Fruit fly (Drosophila melanogaster) whole organism, embryonic: ENCODE measurements around the gene CG4914.

ENCODE experiments used
- Blimp-1 ChIP-seq: fragments of 200-800 bp; sonication (Bioruptor generic); optimal IDR thresholded peaks from 3 replicates; lab custom pipeline; 2018; ENCODE audit warnings: missing biosample characterization, missing genetic modification characterization, mild to moderate bottlenecking, moderate library complexity, missing genetic modification reagents
- CG10565 ChIP-seq: fragments of 200-800 bp; sonication (Bioruptor generic); optimal IDR thresholded peaks from 3 replicates; lab custom pipeline; 2016; ENCODE audit warnings: missing biosample characterization, mild to moderate bottlenecking, missing genetic modification characterization
- CG12236 ChIP-seq: fragments of 200-800 bp; sonication (Bioruptor generic); optimal IDR thresholded peaks from 2 replicates; lab custom pipeline; 2016; ENCODE audit warnings: missing biosample characterization, missing genetic modification characterization
- CG14667 ChIP-seq: fragments of 200-800 bp; sonication (Bioruptor generic); IDR thresholded peaks from 2 replicates; pipeline ENCODE4 v1.3.6; 2022; ENCODE audit warnings: missing biosample characterization, missing genetic modification characterization
- CG1529 ChIP-seq: fragments of 200-800 bp; sonication (Bioruptor generic); optimal IDR thresholded peaks from 3 replicates; lab custom pipeline; 2018; ENCODE audit warnings: missing biosample characterization, missing genetic modification characterization
- CG15479 ChIP-seq: fragments of 200-800 bp; sonication (Bioruptor generic); optimal IDR thresholded peaks from 3 replicates; lab custom pipeline; 2019; ENCODE audit warnings: missing biosample characterization, mild to moderate bottlenecking, missing genetic modification characterization, moderate library complexity
- CG1603 ChIP-seq: fragments of 200-800 bp; sonication (Bioruptor generic); optimal IDR thresholded peaks from 2 replicates; lab custom pipeline; 2019; ENCODE audit warnings: missing biosample characterization, mild to moderate bottlenecking, missing genetic modification characterization, moderate library complexity
- CG17186 ChIP-seq: fragments of 200-800 bp; sonication (Bioruptor generic); optimal IDR thresholded peaks from 3 replicates; lab custom pipeline; 2017; ENCODE audit warnings: missing biosample characterization, missing genetic modification reagents, missing genetic modification characterization
- CG17359 ChIP-seq: fragments of 200-800 bp; sonication (Bioruptor generic); optimal IDR thresholded peaks from 3 replicates; lab custom pipeline; 2018; ENCODE audit warnings: missing biosample characterization, mild to moderate bottlenecking, missing genetic modification characterization, moderate library complexity
- CG17612 ChIP-seq: fragments of 200-800 bp; sonication (Bioruptor generic); IDR thresholded peaks from 2 replicates; pipeline ENCODE4 v1.3.6; 2022; ENCODE audit warnings: missing biosample characterization, missing genetic modification characterization
- CG1832 ChIP-seq: fragments of 200-800 bp; sonication (Bioruptor generic); optimal IDR thresholded peaks from 2 replicates; lab custom pipeline; 2017; ENCODE audit warnings: missing biosample characterization, mild to moderate bottlenecking, missing genetic modification characterization, inconsistent platforms
- CG5180 ChIP-seq: fragments of 200-800 bp; sonication (Bioruptor generic); optimal IDR thresholded peaks from 3 replicates; lab custom pipeline; 2017; ENCODE audit warnings: missing biosample characterization, missing genetic modification characterization, mild to moderate bottlenecking, moderate library complexity, missing genetic modification reagents
- CG6254 ChIP-seq: fragments of 200-800 bp; sonication (Bioruptor generic); optimal IDR thresholded peaks from 3 replicates; lab custom pipeline; 2017; ENCODE audit warnings: mild to moderate bottlenecking, missing biosample characterization, missing genetic modification reagents, missing genetic modification characterization
- CG6791 ChIP-seq: fragments of 200-800 bp; sonication (Bioruptor generic); IDR thresholded peaks from 3 replicates; pipeline ENCODE4 v1.3.6; 2022; ENCODE audit warnings: missing biosample characterization, missing genetic modification characterization; ENCODE audit not compliant: partially characterized antibody
- CG6813 ChIP-seq: fragments of 200-800 bp; sonication (Bioruptor generic); optimal IDR thresholded peaks from 2 replicates; lab custom pipeline; 2017; ENCODE audit warnings: missing biosample characterization, missing genetic modification characterization, mild to moderate bottlenecking, moderate library complexity, missing genetic modification reagents
- CG6854 ChIP-seq: fragments of 200-800 bp; sonication (Bioruptor generic); optimal IDR thresholded peaks from 3 replicates; lab custom pipeline; 2017; ENCODE audit warnings: missing biosample characterization, mild to moderate bottlenecking, missing genetic modification characterization
- CG7839 ChIP-seq: fragments of 200-800 bp; sonication (Bioruptor generic); optimal IDR thresholded peaks from 3 replicates; lab custom pipeline; 2018; ENCODE audit warnings: missing biosample characterization, mild to moderate bottlenecking, missing genetic modification characterization, moderate library complexity
- CG7928 ChIP-seq: fragments of 200-800 bp; sonication (Bioruptor generic); optimal IDR thresholded peaks from 2 replicates; lab custom pipeline; 2017; ENCODE audit warnings: missing biosample characterization, mild to moderate bottlenecking, missing genetic modification characterization
- CG7987 ChIP-seq: fragments of 200-800 bp; sonication (Bioruptor generic); optimal IDR thresholded peaks from 2 replicates; lab custom pipeline; 2018; ENCODE audit warnings: missing biosample characterization, mild to moderate bottlenecking, missing genetic modification characterization, moderate library complexity
- CG8281 ChIP-seq: fragments of 200-800 bp; sonication (Bioruptor generic); optimal IDR thresholded peaks from 2 replicates; lab custom pipeline; 2018; ENCODE audit warnings: missing biosample characterization, mild to moderate bottlenecking, missing genetic modification characterization, moderate library complexity
- CG9727 ChIP-seq: fragments of 200-800 bp; sonication (Bioruptor generic); optimal IDR thresholded peaks from 3 replicates; lab custom pipeline; 2017; ENCODE audit warnings: missing biosample characterization, mild to moderate bottlenecking, missing genetic modification characterization
- Doc2 ChIP-seq: fragments of 200-800 bp; sonication (Bioruptor generic); IDR thresholded peaks from 2 replicates; pipeline ENCODE4 v1.3.6; 2022; ENCODE audit warnings: missing biosample characterization, missing genetic modification characterization
- Hr51 ChIP-seq, 2 experiments: fragments of 200-800 bp; sonication (Bioruptor generic); optimal IDR thresholded peaks; 2 replicates in 1 of 2; 3 replicates in 1 of 2; lab custom pipeline; 2016 to 2018; ENCODE audit warnings: missing biosample characterization in 2 of 2, missing genetic modification characterization in 2 of 2, mild to moderate bottlenecking in 1 of 2, moderate library complexity in 1 of 2
- Lhr ChIP-seq: fragments of 200-800 bp; sonication (Bioruptor generic); optimal IDR thresholded peaks from 3 replicates; lab custom pipeline; 2017; ENCODE audit warnings: mild to moderate bottlenecking, missing biosample characterization, missing genetic modification reagents, missing genetic modification characterization
- MTF-1 ChIP-seq: fragments of 200-800 bp; sonication (Bioruptor generic); optimal IDR thresholded peaks from 2 replicates; lab custom pipeline; 2018; ENCODE audit warnings: missing biosample characterization, mild to moderate bottlenecking, missing genetic modification characterization, borderline replicate concordance
- Max ChIP-seq: fragments of 200-800 bp; sonication (Bioruptor generic); optimal IDR thresholded peaks from 2 replicates; lab custom pipeline; 2016; ENCODE audit warnings: missing biosample characterization, mild to moderate bottlenecking, missing genetic modification characterization
- Meics ChIP-seq: fragments of 200-800 bp; sonication (Bioruptor generic); optimal IDR thresholded peaks from 2 replicates; lab custom pipeline; 2017; ENCODE audit warnings: missing biosample characterization, mild to moderate bottlenecking, missing genetic modification characterization
- NC2β ChIP-seq: fragments of 200-800 bp; sonication (Bioruptor generic); optimal IDR thresholded peaks from 2 replicates; lab custom pipeline; 2016; ENCODE audit warnings: missing biosample characterization, missing genetic modification characterization
- PHDP ChIP-seq: fragments of 200-800 bp; sonication (Bioruptor generic); optimal IDR thresholded peaks from 3 replicates; lab custom pipeline; 2018; ENCODE audit warnings: missing biosample characterization, mild to moderate bottlenecking, missing genetic modification characterization, moderate library complexity
- Sox102F ChIP-seq: fragments of 200-800 bp; sonication (Bioruptor generic); optimal IDR thresholded peaks from 2 replicates; lab custom pipeline; 2018; ENCODE audit warnings: missing biosample characterization, mild to moderate bottlenecking, missing genetic modification characterization, moderate library complexity
- br ChIP-seq: fragments of >200 bp; optimal IDR thresholded peaks from 2 replicates; lab custom pipeline; 2017
- caup ChIP-seq: fragments of 200-800 bp; sonication (Bioruptor generic); optimal IDR thresholded peaks from 3 replicates; lab custom pipeline; 2017; ENCODE audit warnings: missing biosample characterization, mild to moderate bottlenecking, missing genetic modification characterization, moderate library complexity; ENCODE audit not compliant: severe bottlenecking
- chm ChIP-seq: fragments of 200-800 bp; sonication (Bioruptor generic); IDR thresholded peaks from 2 replicates; pipeline ENCODE4 v1.3.6; 2022; ENCODE audit warnings: missing biosample characterization, missing genetic modification characterization
- chn ChIP-seq: fragments of 200-800 bp; sonication (Bioruptor generic); optimal IDR thresholded peaks from 2 replicates; lab custom pipeline; 2016; ENCODE audit warnings: missing biosample characterization, missing genetic modification characterization
- ci ChIP-seq: fragments of 200-800 bp; sonication (Bioruptor generic); IDR thresholded peaks from 3 replicates; pipeline ENCODE4 v1.3.6; 2022; ENCODE audit warnings: missing biosample characterization, missing genetic modification characterization
- corto ChIP-seq: fragments of 200-800 bp; sonication (Bioruptor generic); optimal IDR thresholded peaks from 2 replicates; lab custom pipeline; 2016; ENCODE audit warnings: missing biosample characterization, mild to moderate bottlenecking, missing genetic modification characterization, moderate library complexity
- eve ChIP-seq, 2 experiments: fragments of >200 bp; optimal IDR thresholded peaks; 2 replicates each; lab custom pipeline; 2017; ENCODE audit warnings: missing biosample characterization in 2 of 2, missing genetic modification characterization in 2 of 2
- eyg ChIP-seq: fragments of 200-800 bp; sonication (Bioruptor generic); optimal IDR thresholded peaks from 3 replicates; lab custom pipeline; 2016; ENCODE audit warnings: missing biosample characterization, missing genetic modification characterization
- hb ChIP-seq: fragments of 200-800 bp; sonication (Bioruptor generic); IDR thresholded peaks from 3 replicates; pipeline ENCODE4 v1.3.6; 2022; ENCODE audit warnings: missing biosample characterization, missing genetic modification characterization; ENCODE audit not compliant: partially characterized antibody
- otp ChIP-seq: fragments of 200-800 bp; sonication (Bioruptor generic); IDR thresholded peaks from 3 replicates; pipeline ENCODE4, ENCODE4 v1.3.6; 2022; ENCODE audit warnings: missing biosample characterization, missing genetic modification characterization
- row ChIP-seq: fragments of 200-800 bp; sonication (Bioruptor generic); IDR thresholded peaks from 3 replicates; pipeline ENCODE4 v1.3.6; 2022; ENCODE audit warnings: missing biosample characterization, missing genetic modification characterization
- sim ChIP-seq: fragments of 200-800 bp; sonication (Bioruptor generic); IDR thresholded peaks from 2 replicates; pipeline ENCODE4 v1.3.6; 2022; ENCODE audit warnings: missing biosample characterization, missing genetic modification characterization
- so ChIP-seq: fragments of 200-800 bp; sonication (Bioruptor generic); IDR thresholded peaks from 3 replicates; pipeline ENCODE4 v1.3.6; 2022; ENCODE audit warnings: missing biosample characterization, missing genetic modification characterization
- tio ChIP-seq: fragments of 200-800 bp; sonication (Bioruptor generic); optimal IDR thresholded peaks from 2 replicates; lab custom pipeline; 2017; ENCODE audit warnings: missing biosample characterization, missing genetic modification characterization, inconsistent platforms
- tx ChIP-seq: fragments of 200-800 bp; sonication (Bioruptor generic); optimal IDR thresholded peaks from 2 replicates; lab custom pipeline; 2016; ENCODE audit warnings: missing biosample characterization, missing genetic modification characterization
- vvl ChIP-seq: fragments of 200-800 bp; sonication (Bioruptor generic); IDR thresholded peaks from 2 replicates; pipeline ENCODE4 v1.3.6; 2022; ENCODE audit warnings: missing biosample characterization, missing genetic modification characterization
- zf30C ChIP-seq: fragments of 200-800 bp; sonication (Bioruptor generic); optimal IDR thresholded peaks from 3 replicates; lab custom pipeline; 2018; ENCODE audit warnings: missing biosample characterization, mild to moderate bottlenecking, missing genetic modification characterization
- zfh1 ChIP-seq: fragments of 200-800 bp; sonication (Bioruptor generic); IDR thresholded peaks from 3 replicates; pipeline ENCODE4 v1.3.6; 2022; ENCODE audit warnings: missing biosample characterization, missing genetic modification characterization

The CG4914 gene

DNA sequence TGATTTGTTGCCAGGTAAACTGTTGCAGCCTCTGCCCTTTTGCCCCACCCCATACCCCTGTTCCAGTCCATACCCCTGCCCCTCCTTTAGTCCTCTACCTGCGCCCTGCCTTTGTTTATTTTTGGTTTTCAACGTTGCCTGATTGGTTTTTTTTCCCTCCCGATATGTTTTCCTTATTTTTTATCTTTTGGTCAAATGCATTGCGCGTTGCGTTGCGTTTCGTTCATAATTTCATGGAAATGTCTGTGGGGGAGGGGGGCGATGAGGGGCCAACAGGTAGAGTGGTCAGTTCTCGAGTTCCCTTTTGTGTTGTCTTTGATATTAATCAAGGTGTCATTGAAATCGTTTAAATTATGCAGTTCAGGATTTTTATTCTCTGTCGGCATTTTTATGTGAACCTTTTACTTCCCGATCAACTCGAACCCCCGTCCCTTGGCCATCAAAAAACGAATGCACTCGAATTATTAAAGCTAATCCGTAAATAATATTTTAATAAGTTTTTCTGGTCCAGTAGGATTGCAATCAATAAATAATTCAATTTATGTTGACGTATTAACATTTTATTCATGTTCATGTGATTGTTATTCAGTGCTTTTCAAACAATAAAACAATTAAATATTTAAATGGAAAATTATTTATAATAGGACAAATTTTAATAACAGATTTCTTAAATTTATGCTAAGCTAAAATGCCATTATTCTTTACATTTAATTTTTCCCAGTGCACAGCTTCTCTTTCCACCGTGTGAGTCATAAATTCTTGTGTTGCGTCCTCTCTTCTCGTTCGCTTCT lies 43.0 kb downstream of the CG4914 start (continued):
- TF ChIP-seq CG17612 = no peak
- peak; percentile 5 for TF ChIP-seq CG5180 (GFP tag; lab: Kevin White, UChicago)
- peak; percentile 54 for TF ChIP-seq vvl (GFP tag; lab: Robert Waterston, UW)
- TF ChIP-seq Max (GFP tag; lab: Kevin White, UChicago) = peak; percentile 4
- TF ChIP-seq CG17359 = peak; percentile 51
- no peak for TF ChIP-seq CG12236
- TF ChIP-seq CG1832 (GFP tag; lab: Kevin White, UChicago) = no peak
- no peak for TF ChIP-seq CG10565 (GFP tag; lab: Kevin White, UChicago)
- TF ChIP-seq Sox102F (GFP tag; lab: Kevin White, UChicago) = peak; percentile 64
- TF ChIP-seq CG7928 = no peak
- TF ChIP-seq CG15479 (GFP tag; lab: Kevin White, UChicago) = peak; percentile 95
- no peak for TF ChIP-seq hb (GFP tag; lab: Robert Waterston, UW)
- peak; percentile 95 for TF ChIP-seq CG9727 (GFP tag; lab: Kevin White, UChicago)
- TF ChIP-seq CG7987 (GFP tag; lab: Kevin White, UChicago) = no peak
- TF ChIP-seq so (GFP tag; lab: Robert Waterston, UW) = 0 out of 3 replicates have a peak, but pooled peaks have one; percentile 38
- peak; percentile 59 for TF ChIP-seq row
- peak in 1 of 2 experiments; percentile 70 for TF ChIP-seq eve (GFP tag; optimal IDR thresholded peaks at IDR 0.05; lab: Kevin White, UChicago)
- TF ChIP-seq CG6254 (GFP tag; lab: Kevin White, UChicago) = peak; percentile 63
- no peak for TF ChIP-seq MTF-1 (GFP tag; lab: Kevin White, UChicago)
- TF ChIP-seq CG14667 (GFP tag; lab: Robert Waterston, UW) = peak; percentile 35; the same call in 1 of the 2 replicates
- TF ChIP-seq CG17186 (GFP tag; lab: Kevin White, UChicago) = no peak
- TF ChIP-seq CG8281 (tag; lab: Kevin White, UChicago) = no peak
- TF ChIP-seq CG7839 (tag; lab: Kevin White, UChicago) = peak; percentile 80
- TF ChIP-seq eyg = no peak
- no peak for TF ChIP-seq Doc2 (GFP tag; lab: Robert Waterston, UW)
- TF ChIP-seq tx (GFP tag; lab: Kevin White, UChicago) = no peak
- peak; percentile 34 for TF ChIP-seq Meics
- peak; percentile 40 for TF ChIP-seq CG1603 (tag; lab: Kevin White, UChicago)
- TF ChIP-seq ci (GFP tag; lab: Robert Waterston, UW) = 0 out of 3 replicates have a peak, but pooled peaks have one; percentile 18
- peak; percentile 64 for TF ChIP-seq tio
- TF ChIP-seq zf30C = peak; percentile 91
- peak in 1 of 2 experiments; percentile 60 for TF ChIP-seq Hr51 (GFP tag; optimal IDR thresholded peaks at IDR 0.05; lab: Kevin White, UChicago)
- TF ChIP-seq CG6854 (GFP tag; lab: Kevin White, UChicago) = peak; percentile 18
- peak; percentile 58 for TF ChIP-seq PHDP (tag; lab: Kevin White, UChicago)
- TF ChIP-seq Blimp-1 = peak; percentile 78
- peak; percentile 54 for TF ChIP-seq Lhr (GFP tag; lab: Kevin White, UChicago)
- TF ChIP-seq CG6813 (GFP tag; lab: Kevin White, UChicago) = peak; percentile 5
- peak; percentile 44; the same call in 1 of the 2 replicates for TF ChIP-seq sim (GFP tag; lab: Robert Waterston, UW)
- TF ChIP-seq corto = peak; percentile 43
- no peak for TF ChIP-seq otp (GFP tag; lab: Robert Waterston, UW)
- TF ChIP-seq CG6791 (GFP tag; lab: Robert Waterston, UW) = peak; percentile 7; the same call in 1 of the 3 replicates
- TF ChIP-seq NC2β = no peak
- no peak for TF ChIP-seq caup (GFP tag; lab: Kevin White, UChicago)
- peak; percentile 68; the same call in 2 of the 3 replicates for TF ChIP-seq zfh1 (GFP tag; lab: Robert Waterston, UW)
- no peak for TF ChIP-seq br (lab: Kevin White, UChicago)
- TF ChIP-seq chm = peak; percentile 41; the same call in 1 of the 2 replicates
- TF ChIP-seq CG1529 = peak; percentile 53
- TF ChIP-seq chn (GFP tag; lab: Kevin White, UChicago) = peak; percentile 7
